Fruit fly (Drosophila melanogaster) whole organism, embryonic: Measurements from ENCODE around the gene Eig71Ed.

Experiments
- ATbp ChIP-seq: fragments of 200-800 bp; sonication (Bioruptor generic); optimal IDR thresholded peaks from 2 replicates; lab custom pipeline; 2017; ENCODE audit warnings: missing biosample characterization, mild to moderate bottlenecking, missing genetic modification characterization, missing genetic modification reagents
- CG10147 ChIP-seq: fragments of 200-800 bp; sonication (Bioruptor generic); optimal IDR thresholded peaks from 2 replicates; lab custom pipeline; 2019; ENCODE audit warnings: missing biosample characterization, mild to moderate bottlenecking, missing genetic modification characterization, moderate library complexity
- CG10274 ChIP-seq: fragments of 200-800 bp; sonication (Bioruptor generic); optimal IDR thresholded peaks from 3 replicates; lab custom pipeline; 2017; ENCODE audit warnings: missing biosample characterization, mild to moderate bottlenecking, missing genetic modification characterization
- CG1233 ChIP-seq: fragments of 200-800 bp; sonication (Bioruptor generic); optimal IDR thresholded peaks from 4 replicates; lab custom pipeline; 2018; ENCODE audit warnings: missing biosample characterization, mild to moderate bottlenecking, missing genetic modification characterization
- CG12744 ChIP-seq: fragments of 200-800 bp; sonication (Bioruptor generic); optimal IDR thresholded peaks from 2 replicates; lab custom pipeline; 2016; ENCODE audit warnings: missing biosample characterization, missing genetic modification characterization
- CG12769 ChIP-seq: fragments of 200-800 bp; sonication (Bioruptor generic); optimal IDR thresholded peaks from 2 replicates; lab custom pipeline; 2019; ENCODE audit warnings: missing biosample characterization, mild to moderate bottlenecking, missing genetic modification characterization, moderate library complexity
- CG14667 ChIP-seq: fragments of 200-800 bp; sonication (Bioruptor generic); IDR thresholded peaks from 2 replicates; pipeline ENCODE4 v1.3.6; 2022; ENCODE audit warnings: missing biosample characterization, missing genetic modification characterization
- CG15696 ChIP-seq: fragments of 200-800 bp; sonication (Bioruptor generic); optimal IDR thresholded peaks from 2 replicates; lab custom pipeline; 2019; ENCODE audit warnings: missing biosample characterization, mild to moderate bottlenecking, missing genetic modification characterization, moderate library complexity
- CG1602 ChIP-seq: fragments of 200-800 bp; sonication (Bioruptor generic); optimal IDR thresholded peaks from 3 replicates; lab custom pipeline; 2016; ENCODE audit warnings: missing biosample characterization, missing genetic modification characterization
- CG1647 ChIP-seq: fragments of 200-800 bp; sonication (Bioruptor generic); optimal IDR thresholded peaks from 3 replicates; lab custom pipeline; 2016; ENCODE audit warnings: missing biosample characterization, missing genetic modification characterization
- CG16779 ChIP-seq: fragments of 200-800 bp; sonication (Bioruptor generic); IDR thresholded peaks from 2 replicates; pipeline ENCODE4 v1.3.6; 2022; ENCODE audit warnings: missing biosample characterization, missing genetic modification characterization
- CG18262 ChIP-seq: fragments of 200-800 bp; optimal IDR thresholded peaks from 3 replicates; lab custom pipeline; 2019; ENCODE audit warnings: missing biosample characterization, mild to moderate bottlenecking, missing genetic modification characterization, moderate library complexity
- CG1832 ChIP-seq: fragments of 200-800 bp; sonication (Bioruptor generic); optimal IDR thresholded peaks from 2 replicates; lab custom pipeline; 2017; ENCODE audit warnings: missing biosample characterization, mild to moderate bottlenecking, missing genetic modification characterization, inconsistent platforms
- CG18599 ChIP-seq: fragments of 200-800 bp; sonication (Bioruptor generic); optimal IDR thresholded peaks from 3 replicates; lab custom pipeline; 2017; ENCODE audit warnings: missing biosample characterization, missing genetic modification characterization, mild to moderate bottlenecking, moderate library complexity, missing genetic modification reagents
- CG2120 ChIP-seq: fragments of 200-800 bp; sonication (Bioruptor generic); optimal IDR thresholded peaks from 3 replicates; lab custom pipeline; 2016; ENCODE audit warnings: missing biosample characterization, missing genetic modification characterization
- CG3995 ChIP-seq: fragments of 200-800 bp; sonication (Bioruptor generic); optimal IDR thresholded peaks from 3 replicates; lab custom pipeline; 2016; ENCODE audit warnings: missing biosample characterization, missing genetic modification characterization
- CG4424 ChIP-seq: fragments of 200-800 bp; sonication (Bioruptor generic); optimal IDR thresholded peaks from 3 replicates; lab custom pipeline; 2016; ENCODE audit warnings: missing biosample characterization, missing genetic modification characterization
- CG6854 ChIP-seq: fragments of 200-800 bp; sonication (Bioruptor generic); optimal IDR thresholded peaks from 3 replicates; lab custom pipeline; 2017; ENCODE audit warnings: missing biosample characterization, mild to moderate bottlenecking, missing genetic modification characterization
- CG7372 ChIP-seq: fragments of 200-800 bp; sonication (Bioruptor generic); IDR thresholded peaks from 2 replicates; pipeline ENCODE4 v1.3.6; 2022; ENCODE audit warnings: missing biosample characterization, missing genetic modification characterization
- CG9437 ChIP-seq: fragments of 200-800 bp; sonication (Bioruptor generic); optimal IDR thresholded peaks from 2 replicates; lab custom pipeline; 2018; ENCODE audit warnings: missing biosample characterization, mild to moderate bottlenecking, missing genetic modification characterization
- Ets65A ChIP-seq: fragments of 200-800 bp; sonication (Bioruptor generic); peaks from one replicate; lab custom pipeline; 2016; ENCODE audit warnings: missing biosample characterization, missing genetic modification characterization
- GATAe ChIP-seq: fragments of 200-800 bp; sonication (Bioruptor generic); conservative IDR thresholded peaks from 2 replicates; pipeline ENCODE4 v1.3.6; 2022; ENCODE audit warnings: missing biosample characterization, missing genetic modification characterization
- Med ChIP-seq: fragments of 200-800 bp; sonication (Bioruptor generic); peaks from one replicate; lab custom pipeline; 2016; ENCODE audit warnings: missing biosample characterization, missing genetic modification characterization, mild to moderate bottlenecking, inconsistent platforms, moderate library complexity
- NK7.1 ChIP-seq: fragments of 200-800 bp; sonication (Bioruptor generic); optimal IDR thresholded peaks from 3 replicates; lab custom pipeline; 2016; ENCODE audit warnings: missing biosample characterization, missing genetic modification characterization
- Opbp ChIP-seq: fragments of 200-800 bp; sonication (Bioruptor generic); IDR thresholded peaks from 3 replicates; pipeline ENCODE4 v1.3.6; 2022; ENCODE audit warnings: missing biosample characterization, missing genetic modification characterization; ENCODE audit not compliant: partially characterized antibody
- Ravus ChIP-seq: fragments of 200-800 bp; sonication (Bioruptor generic); IDR thresholded peaks from 2 replicates; pipeline ENCODE4 v1.3.6; 2022; ENCODE audit warnings: missing biosample characterization, missing genetic modification characterization
- ara ChIP-seq: fragments of 200-800 bp; sonication (Bioruptor generic); IDR thresholded peaks from 2 replicates; pipeline ENCODE4 v1.3.6; 2022; ENCODE audit warnings: missing biosample characterization, missing genetic modification characterization
- bsh ChIP-seq, 2 experiments: fragments of 200-800 bp; sonication (Bioruptor generic); optimal IDR thresholded peaks; 2 replicates each; lab custom pipeline; 2017 to 2018; ENCODE audit warnings: mild to moderate bottlenecking in 2 of 2, missing biosample characterization in 2 of 2, missing genetic modification characterization in 2 of 2, moderate library complexity in 1 of 2
- chn ChIP-seq: fragments of 200-800 bp; sonication (Bioruptor generic); optimal IDR thresholded peaks from 2 replicates; lab custom pipeline; 2016; ENCODE audit warnings: missing biosample characterization, missing genetic modification characterization
- dpn ChIP-seq, 2 experiments: fragments of 200-800 bp; sonication (Bioruptor generic); optimal IDR thresholded peaks; 3 replicates each; lab custom pipeline; 2016; ENCODE audit warnings: missing biosample characterization in 2 of 2, missing genetic modification characterization in 2 of 2
- gce ChIP-seq: fragments of 200-800 bp; sonication (Bioruptor generic); IDR thresholded peaks from 3 replicates; pipeline ENCODE4 v1.3.6; 2022; ENCODE audit warnings: missing biosample characterization, missing genetic modification characterization
- gfzf ChIP-seq: fragments of 200-800 bp; sonication (Bioruptor generic); optimal IDR thresholded peaks from 2 replicates; lab custom pipeline; 2016; ENCODE audit warnings: missing biosample characterization, mild to moderate bottlenecking, missing genetic modification characterization, moderate library complexity
- klu ChIP-seq: fragments of 200-800 bp; sonication (Bioruptor generic); IDR thresholded peaks from 2 replicates; pipeline ENCODE4 v1.3.6; 2022; ENCODE audit warnings: missing biosample characterization, missing genetic modification characterization
- maf-S ChIP-seq: fragments of 200-800 bp; sonication (Bioruptor generic); optimal IDR thresholded peaks from 2 replicates; lab custom pipeline; 2016; ENCODE audit warnings: missing biosample characterization, missing genetic modification characterization
- psq ChIP-seq: fragments of 200-800 bp; sonication (Bioruptor generic); optimal IDR thresholded peaks from 2 replicates; lab custom pipeline; 2017; ENCODE audit warnings: missing biosample characterization, missing genetic modification characterization
- row ChIP-seq: fragments of 200-800 bp; sonication (Bioruptor generic); IDR thresholded peaks from 3 replicates; pipeline ENCODE4 v1.3.6; 2022; ENCODE audit warnings: missing biosample characterization, missing genetic modification characterization
- ttk ChIP-seq: fragments of 200-800 bp; sonication (Bioruptor generic); IDR thresholded peaks from 2 replicates; pipeline ENCODE4 v2.1.2; 2022; ENCODE audit warnings: missing biosample characterization, missing genetic modification characterization
- vfl ChIP-seq: fragments of 200-800 bp; sonication (Bioruptor generic); optimal IDR thresholded peaks from 2 replicates; lab custom pipeline; 2016; ENCODE audit warnings: missing biosample characterization, missing genetic modification characterization

Gene Eig71Ed

dm6 chr3L:15625676-15626414, 26.5 kb upstream of the Eig71Ed start (continued):
- TF ChIP-seq Ravus (GFP tag; lab: Robert Waterston, UW) (peak; percentile 48), ara (GFP tag; lab: Robert Waterston, UW) (peak; percentile 67), dpn (GFP tag; optimal IDR thresholded peaks at IDR 0.05; lab: Kevin White, UChicago) (peak; percentile 57 to 71), row (GFP tag; lab: Robert Waterston, UW) (peak; percentile 85), gce (GFP tag; lab: Robert Waterston, UW) (no peak), CG2120 (GFP tag; lab: Kevin White, UChicago) (peak; percentile 84), CG12744 (GFP tag; lab: Kevin White, UChicago) (no peak), ttk (GFP tag; lab: Robert Waterston, UW) (peak; percentile 84), CG14667 (peak; percentile 74; the same call in 1 of the 2 replicates), CG1602 (peak; percentile 88), CG1233 (peak; percentile 87), CG1647 (GFP tag; lab: Kevin White, UChicago) (peak; percentile 21), bsh (GFP tag; optimal IDR thresholded peaks at IDR 0.05; lab: Kevin White, UChicago) (peak; percentile 86 to 94), CG1832 (GFP tag; lab: Kevin White, UChicago) (no peak), gfzf (GFP tag; lab: Kevin White, UChicago) (no peak), CG18262 (tag; lab: Kevin White, UChicago) (peak; percentile 96), GATAe (GFP tag; lab: Robert Waterston, UW) (peak; percentile 41; the same call in 1 of the 2 replicates), maf-S (GFP tag; lab: Kevin White, UChicago) (no peak), chn (GFP tag; lab: Kevin White, UChicago) (no peak), CG10274 (GFP tag; lab: Kevin White, UChicago) (peak; percentile 59), CG15696 (tag; lab: Kevin White, UChicago) (peak; percentile 50), CG18599 (peak; percentile 90), CG6854 (GFP tag; lab: Kevin White, UChicago) (peak; percentile 81), NK7.1 (GFP tag; lab: Kevin White, UChicago) (no peak), vfl (peak; percentile 25), CG4424 (GFP tag; lab: Kevin White, UChicago) (peak; percentile 93)
- TF ChIP-seq, all 482 proteins: peak for 349

dm6 chr3L:15627295-15627694, 25.0 kb upstream of the Eig71Ed start:
- TF ChIP-seq Med (GFP tag; lab: Kevin White, UChicago) (peak; percentile 25), ATbp (GFP tag; lab: Kevin White, UChicago) (no peak), Ets65A (peak; percentile 52), CG9437 (GFP tag; lab: Kevin White, UChicago) (peak; percentile 31), CG12769 (tag; lab: Kevin White, UChicago) (no peak), klu (GFP tag; lab: Robert Waterston, UW) (no peak), CG7372 (GFP tag; lab: Robert Waterston, UW) (peak; percentile 92), CG10147 (GFP tag; lab: Kevin White, UChicago) (no peak), Opbp (GFP tag; lab: Robert Waterston, UW) (no peak), psq (GFP tag; lab: Kevin White, UChicago) (no peak), CG3995 (no peak), CG16779 (GFP tag; lab: Robert Waterston, UW) (0 out of 2 replicates have a peak, but pooled peaks have one; percentile 27)
